Worm (Caenorhabditis elegans): ENCODE measurements around the gene wdr-83.

Gene wdr-83

ce11 chrII:5022381-5022855 is 9.1 kb downstream of the wdr-83 start, which contains the start of the genes nsy-1 and F59A6.13 (continued):
- TF ChIP-seq sdz-12 (GFP tag; optimal IDR thresholded peaks at IDR 0.05) (no peak), pqm-1 (tag; optimal IDR thresholded peaks at IDR 0.05) (peak; percentile 79), nhr-111 (GFP tag; optimal IDR thresholded peaks at IDR 0.05) (no peak), ceh-44 (GFP tag; IDR thresholded peaks at IDR 0.05) (no peak), daf-16 (GFP tag; optimal IDR thresholded peaks at IDR 0.05) (no peak), daf-16 (tag; optimal IDR thresholded peaks at IDR 0.05) (peak; percentile 72)

ce11 chrII:5021518-5021917 is 10.0 kb downstream of the wdr-83 start:
- no peak for TF ChIP-seq Y5F2A.4 (GFP tag; optimal IDR thresholded peaks at IDR 0.05)
- TF ChIP-seq lir-3 (tag; optimal IDR thresholded peaks at IDR 0.05), result no peak
- TF ChIP-seq ztf-7 (tag; optimal IDR thresholded peaks at IDR 0.05), result no peak
- TF ChIP-seq nhr-25 (tag; optimal IDR thresholded peaks at IDR 0.05; ENCODE audit: borderline replicate concordance, insufficient read depth), result peak; percentile 41
- no peak for TF ChIP-seq ceh-62 (tag; optimal IDR thresholded peaks at IDR 0.05)
- TF ChIP-seq hlh-30 (tag; optimal IDR thresholded peaks at IDR 0.05; ENCODE audit: insufficient read depth), result no peak
- no peak for TF ChIP-seq pha-4 (GFP tag; IDR thresholded peaks at IDR 0.05)
- no peak for TF ChIP-seq pha-4 (tag; optimal IDR thresholded peaks at IDR 0.05)
- TF ChIP-seq egl-27 (tag; optimal IDR thresholded peaks at IDR 0.05), result no peak
- no peak for TF ChIP-seq F26F4.8 (GFP tag; conservative IDR thresholded peaks at IDR 0.05)
- TF ChIP-seq pqm-1 (tag; optimal IDR thresholded peaks at IDR 0.05), result no peak
- TF ChIP-seq lsy-2 (tag; optimal IDR thresholded peaks at IDR 0.05), result peak in 1 of 2 experiments; percentile 9

- TF ChIP-seq lin-29 (GFP tag; IDR thresholded peaks at IDR 0.05) (no peak), D1046.2 (GFP tag; IDR thresholded peaks at IDR 0.05) (no peak), madf-5 (GFP tag; IDR thresholded peaks at IDR 0.05) (no peak), hlh-11 (tag; optimal IDR thresholded peaks at IDR 0.05) (peak; percentile 36), hif-1 (tag; optimal IDR thresholded peaks at IDR 0.05) (no peak), unc-130 (GFP tag; optimal IDR thresholded peaks at IDR 0.05) (no peak), hmg-1.1 (GFP tag; IDR thresholded peaks at IDR 0.05) (0 out of 2 replicates have a peak, but pooled peaks have one; percentile 8), nhr-102 (tag; optimal IDR thresholded peaks at IDR 0.05) (no peak), tag-97 (GFP tag; IDR thresholded peaks at IDR 0.05) (no peak), dve-1 (tag; optimal IDR thresholded peaks at IDR 0.05; ENCODE audit: insufficient read depth) (peak; percentile 8), mdl-1 (tag; optimal IDR thresholded peaks at IDR 0.05) (peak in 1 of 2 experiments; percentile 49), nhr-77 (tag; optimal IDR thresholded peaks at IDR 0.05) (no peak), ceh-44 (GFP tag; IDR thresholded peaks at IDR 0.05) (no peak), hlh-30 (tag; optimal IDR thresholded peaks at IDR 0.05; ENCODE audit: insufficient read depth) (peak; percentile 81), F26F4.8 (GFP tag; conservative IDR thresholded peaks at IDR 0.05) (no peak), lin-39 (tag; optimal IDR thresholded peaks at IDR 0.05) (no peak), R02D3.7 (tag; optimal IDR thresholded peaks at IDR 0.05) (no peak), daf-16 (GFP tag; optimal IDR thresholded peaks at IDR 0.05) (no peak), daf-16 (tag; optimal IDR thresholded peaks at IDR 0.05) (peak; percentile 61), unc-62 (GFP tag; optimal IDR thresholded peaks at IDR 0.05 in 1 of 2) (no peak), unc-62 (tag; optimal IDR thresholded peaks at IDR 0.05) (no peak), aha-1 (tag) (peak; percentile 14), zag-1 (tag; optimal IDR thresholded peaks at IDR 0.05) (no peak), pha-4 (GFP tag; IDR thresholded peaks at IDR 0.05) (no peak), pha-4 (tag; optimal IDR thresholded peaks at IDR 0.05) (no peak)
These were observed 10.9 kb downstream of the wdr-83 start for ce11 chrII:5020513-5021081.

Data from whole organism, L4 larva.